ENCODE assay signal across 4 worm cellular contexts in the genomic region with DNA sequence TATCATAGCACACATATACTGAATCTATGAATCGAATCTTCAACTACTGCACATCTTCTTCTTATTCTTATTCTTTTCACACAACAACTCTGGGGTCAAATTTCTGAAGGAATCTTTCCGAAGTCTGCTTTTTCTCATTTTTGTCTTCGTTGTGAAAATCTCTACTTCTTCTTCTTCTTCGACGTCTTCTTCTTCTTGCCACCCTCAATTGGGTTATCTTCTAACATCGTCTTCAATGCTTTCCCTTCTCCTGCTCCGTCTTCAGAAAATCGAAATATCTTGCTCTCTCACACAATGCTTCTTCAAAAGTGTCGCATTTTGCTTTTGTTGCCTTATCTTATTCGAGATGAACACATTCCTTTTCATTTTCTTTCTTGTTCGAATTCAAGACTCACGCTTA.
TF ChIP-seq lines count a peak whose summit lies in the region.

No protein-coding gene starts in this region.

TF ChIP-seq in whole organism, L1 larva, 84 proteins besides CTCF, POLR2A, EP300 and RAD21:
- no peak for TF ChIP-seq fkh-8 (tag; optimal IDR thresholded peaks at IDR 0.05; lab: Kevin White, UChicago)
- TF ChIP-seq fkh-10 (GFP tag; optimal IDR thresholded peaks at IDR 0.05; lab: Kevin White, UChicago), result peak; percentile 19
- TF ChIP-seq vab-15 (tag; optimal IDR thresholded peaks at IDR 0.05; lab: Kevin White, UChicago), result no peak
- TF ChIP-seq unc-30 (tag; optimal IDR thresholded peaks at IDR 0.05; lab: Kevin White, UChicago), result no peak
- no peak for TF ChIP-seq lir-3 (tag; optimal IDR thresholded peaks at IDR 0.05; lab: Kevin White, UChicago; ENCODE audit: poor library complexity)
- no peak for TF ChIP-seq dsc-1 (tag; optimal IDR thresholded peaks at IDR 0.05; lab: Kevin White, UChicago)
- TF ChIP-seq ceh-82 (tag; optimal IDR thresholded peaks at IDR 0.05; lab: Kevin White, UChicago), result peak in 1 of 3 experiments; percentile 9
- TF ChIP-seq ets-5 (GFP tag; IDR thresholded peaks at IDR 0.05; lab: Robert Waterston, UW), result no peak
- TF ChIP-seq egl-27 (tag; optimal IDR thresholded peaks at IDR 0.05; lab: Kevin White, UChicago), result no peak
- TF ChIP-seq nhr-20 (tag; optimal IDR thresholded peaks at IDR 0.05; lab: Kevin White, UChicago), result no peak
- no peak for TF ChIP-seq ceh-88 (GFP tag; IDR thresholded peaks at IDR 0.05; lab: Robert Waterston, UW)
- no peak for TF ChIP-seq mef-2 (tag; optimal IDR thresholded peaks at IDR 0.05; lab: Kevin White, UChicago)
- no peak for TF ChIP-seq nhr-28 (tag; optimal IDR thresholded peaks at IDR 0.05; lab: Kevin White, UChicago)
- no peak for TF ChIP-seq C04F5.9 (tag; optimal IDR thresholded peaks at IDR 0.05; lab: Kevin White, UChicago)
- TF ChIP-seq snpc-4 (tag; optimal IDR thresholded peaks at IDR 0.05; lab: Kevin White, UChicago), result no peak
- TF ChIP-seq snu-23 (GFP tag; optimal IDR thresholded peaks at IDR 0.05; lab: Kevin White, UChicago), result no peak
- TF ChIP-seq sup-37 (GFP tag; optimal IDR thresholded peaks at IDR 0.05; lab: Kevin White, UChicago), result no peak
- TF ChIP-seq lin-14 (GFP tag; optimal IDR thresholded peaks at IDR 0.05; lab: Kevin White, UChicago), result peak; percentile 53
TF ChIP-seq in whole organism, L1 larva: peak in this region for 3.

TF ChIP-seq in whole organism, L4 larva, 104 proteins besides CTCF, POLR2A, EP300 and RAD21:
- TF ChIP-seq php-3 (GFP tag; IDR thresholded peaks at IDR 0.05; lab: Robert Waterston, UW) (no peak), duxl-1 (tag; optimal IDR thresholded peaks at IDR 0.05; lab: Kevin White, UChicago; ENCODE audit: poor library complexity) (no peak), lin-29 (GFP tag; IDR thresholded peaks at IDR 0.05; lab: Robert Waterston, UW) (no peak), ces-1 (GFP tag; optimal IDR thresholded peaks at IDR 0.05; lab: Kevin White, UChicago) (peak; percentile 4), fkh-10 (GFP tag; optimal IDR thresholded peaks at IDR 0.05; lab: Kevin White, UChicago) (peak; percentile 44)
TF ChIP-seq in whole organism, L4 larva: peak in this region for 2.

TF ChIP-seq in whole organism, late embryonic, 69 proteins besides CTCF, POLR2A, EP300 and RAD21:
- TF ChIP-seq zip-5 (tag; optimal IDR thresholded peaks at IDR 0.05; lab: Kevin White, UChicago) (no peak), unc-42 (tag; optimal IDR thresholded peaks at IDR 0.05; lab: Kevin White, UChicago) (peak; percentile 86)

TF ChIP-seq in whole organism, mixed stage, embryonic, 35 proteins besides CTCF, POLR2A, EP300 and RAD21:
- TF ChIP-seq drap-1 (GFP tag; optimal IDR thresholded peaks at IDR 0.05; lab: Kevin White, UChicago), result no peak
- TF ChIP-seq pha-4 (tag; optimal IDR thresholded peaks at IDR 0.05; lab: Kevin White, UChicago), result no peak
- TF ChIP-seq nhr-28 (tag; optimal IDR thresholded peaks at IDR 0.05; lab: Kevin White, UChicago), result no peak
- TF ChIP-seq unc-120 (tag; optimal IDR thresholded peaks at IDR 0.05; lab: Kevin White, UChicago; ENCODE audit: poor library complexity, severe bottlenecking), result no peak
- peak; percentile 94 for TF ChIP-seq ces-1 (GFP tag; optimal IDR thresholded peaks at IDR 0.05; lab: Kevin White, UChicago)
- no peak for TF ChIP-seq tbx-8 (GFP tag; optimal IDR thresholded peaks at IDR 0.05; lab: Kevin White, UChicago)
- TF ChIP-seq ceh-43 (GFP tag; optimal IDR thresholded peaks at IDR 0.05; lab: Kevin White, UChicago), result no peak
- TF ChIP-seq sem-2 (GFP tag; optimal IDR thresholded peaks at IDR 0.05; lab: Kevin White, UChicago), result no peak
TF ChIP-seq in whole organism, mixed stage, embryonic: peak in this region for 1.
